Worm (Caenorhabditis elegans): ENCODE results near the gene C54C6.7.

DNA sequence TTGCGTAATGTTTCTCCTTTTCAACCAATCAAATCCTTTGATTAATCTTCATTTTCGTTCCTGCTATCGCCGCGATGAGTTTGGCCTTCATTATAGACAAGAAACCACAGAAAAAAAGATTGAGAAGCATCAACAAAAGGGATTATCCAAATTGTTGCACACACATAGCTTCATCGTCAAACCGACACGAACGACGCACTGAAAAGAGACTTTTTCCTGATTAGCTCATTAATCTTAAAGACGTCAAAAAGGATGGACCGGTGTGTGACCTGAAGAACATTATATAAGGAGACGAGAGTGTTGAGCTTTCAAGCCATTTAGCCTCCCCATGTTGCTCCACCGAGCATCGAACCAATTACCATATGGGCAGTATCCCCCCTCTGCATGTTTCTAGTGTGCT lies 23.5 kb upstream of the C54C6.7 start:
- TF ChIP-seq ceh-9 (tag; optimal IDR thresholded peaks at IDR 0.05) (no peak), skn-1 (tag; optimal IDR thresholded peaks at IDR 0.05) (no peak), fkh-10 (GFP tag; optimal IDR thresholded peaks at IDR 0.05) (no peak)

Measured in whole organism, L3 larva.